Fruit fly (Drosophila melanogaster): ENCODE data around the gene CG14777.

Gene CG14777

DNA sequence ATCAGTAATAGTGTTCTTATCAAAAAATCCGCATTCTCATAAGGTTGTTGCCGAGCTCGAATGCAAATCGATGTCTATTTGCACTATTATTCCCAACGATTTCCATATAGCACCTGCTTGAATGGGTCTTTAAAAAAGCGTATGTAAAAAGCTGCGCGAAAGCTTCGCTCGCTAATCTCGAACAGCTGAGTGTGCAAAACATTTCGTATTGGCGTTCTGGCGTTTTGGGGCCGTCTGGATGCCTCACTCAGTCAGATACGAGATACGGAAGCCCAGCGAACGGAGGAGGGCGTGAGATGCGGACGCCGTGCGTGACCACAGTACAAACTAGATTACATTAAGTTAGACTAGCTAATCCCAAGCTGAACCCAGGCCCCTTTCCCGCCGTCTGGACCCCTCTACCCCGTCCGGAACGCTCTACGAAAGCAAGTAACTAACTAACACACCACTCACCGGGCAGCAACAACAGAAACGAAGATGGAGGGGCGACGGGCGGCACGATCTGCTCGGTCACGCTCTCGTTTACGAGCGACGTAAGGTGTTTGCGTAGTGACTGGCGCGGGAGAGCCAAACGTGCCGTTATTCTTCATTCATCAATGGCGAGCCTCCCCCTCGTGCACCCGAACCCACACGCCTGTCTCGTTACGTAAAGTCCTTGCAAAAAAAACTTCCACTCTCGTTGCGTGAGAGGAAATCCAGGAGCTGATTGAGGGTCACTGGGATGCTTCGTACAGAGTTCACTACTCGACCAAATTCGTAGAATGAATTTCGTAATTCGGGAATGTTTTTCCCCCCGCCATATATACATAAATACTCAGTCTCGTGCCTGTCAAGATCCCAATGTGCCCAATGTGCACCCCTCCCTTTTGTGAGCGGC, 809 bp downstream of the CG14777 start (continued):
- TF ChIP-seq klu (GFP tag; IDR thresholded peaks at IDR 0.05) = no peak
- no peak for TF ChIP-seq Antp (GFP tag; optimal IDR thresholded peaks at IDR 0.05)
- TF ChIP-seq ttk (GFP tag; IDR thresholded peaks at IDR 0.05) = no peak
- TF ChIP-seq CG3995 (GFP tag; optimal IDR thresholded peaks at IDR 0.05) = peak; percentile 70
- no peak for TF ChIP-seq CG7745 (tag; optimal IDR thresholded peaks at IDR 0.05)
- TF ChIP-seq CkIIα-i1 (GFP tag; IDR thresholded peaks at IDR 0.05) = no peak
- no peak for TF ChIP-seq ERR (GFP tag; optimal IDR thresholded peaks at IDR 0.05)
- TF ChIP-seq jigr1 (GFP tag; IDR thresholded peaks at IDR 0.05) = no peak
- TF ChIP-seq gsb-n (tag; optimal IDR thresholded peaks at IDR 0.05) = no peak
- TF ChIP-seq NfI (GFP tag; optimal IDR thresholded peaks at IDR 0.05) = no peak
- no peak for TF ChIP-seq CG1603 (tag; optimal IDR thresholded peaks at IDR 0.05)
- no peak for TF ChIP-seq HLH54F (GFP tag; optimal IDR thresholded peaks at IDR 0.05)
- TF ChIP-seq bowl (GFP tag; IDR thresholded peaks at IDR 0.05) = no peak
- TF ChIP-seq emc (GFP tag; optimal IDR thresholded peaks at IDR 0.05) = no peak
- TF ChIP-seq CG11560 (tag; IDR thresholded peaks at IDR 0.05) = no peak
- TF ChIP-seq CG16779 (GFP tag; IDR thresholded peaks at IDR 0.05) = no peak
- no peak for TF ChIP-seq nau (GFP tag; optimal IDR thresholded peaks at IDR 0.05)
- TF ChIP-seq sisA (GFP tag; IDR thresholded peaks at IDR 0.05) = no peak
- no peak for TF ChIP-seq CG8089 (GFP tag; optimal IDR thresholded peaks at IDR 0.05)
- TF ChIP-seq CG3163 (GFP tag; optimal IDR thresholded peaks at IDR 0.05) = no peak
- TF ChIP-seq dati (GFP tag; IDR thresholded peaks at IDR 0.05) = no peak
- TF ChIP-seq cas (GFP tag; IDR thresholded peaks at IDR 0.05) = no peak
- no peak for TF ChIP-seq nerfin-1 (tag; optimal IDR thresholded peaks at IDR 0.05)
- TF ChIP-seq CG10274 (GFP tag; optimal IDR thresholded peaks at IDR 0.05) = no peak
- TF ChIP-seq insv (GFP tag; optimal IDR thresholded peaks at IDR 0.05) = no peak
- no peak for TF ChIP-seq tap (tag; optimal IDR thresholded peaks at IDR 0.05)
- TF ChIP-seq btn (GFP tag; optimal IDR thresholded peaks at IDR 0.05) = no peak
- no peak for TF ChIP-seq salm (tag; optimal IDR thresholded peaks at IDR 0.05)
- TF ChIP-seq CG7786 (GFP tag; optimal IDR thresholded peaks at IDR 0.05) = no peak
- no peak for TF ChIP-seq ems (GFP tag; optimal IDR thresholded peaks at IDR 0.05)
- peak in 1 of 2 experiments; percentile 77 for TF ChIP-seq Pdp1 (GFP tag; optimal IDR thresholded peaks at IDR 0.05)
- peak; percentile 29 for TF ChIP-seq Meics (GFP tag; optimal IDR thresholded peaks at IDR 0.05)
- TF ChIP-seq pita (GFP tag; optimal IDR thresholded peaks at IDR 0.05) = no peak
- TF ChIP-seq CG11247 (GFP tag; IDR thresholded peaks at IDR 0.05) = no peak
- TF ChIP-seq Blimp-1 (GFP tag; optimal IDR thresholded peaks at IDR 0.05) = no peak
- TF ChIP-seq az2 (GFP tag; optimal IDR thresholded peaks at IDR 0.05) = no peak
- no peak for TF ChIP-seq bbx (GFP tag; IDR thresholded peaks at IDR 0.05; ENCODE audit: partially characterized antibody)
- no peak for TF ChIP-seq CG12391 (tag; optimal IDR thresholded peaks at IDR 0.05)
- peak; percentile 61 for TF ChIP-seq CG13894 (tag; optimal IDR thresholded peaks at IDR 0.05)
- TF ChIP-seq CG2202 (tag; optimal IDR thresholded peaks at IDR 0.05) = no peak
- TF ChIP-seq BEAF-32 (GFP tag; optimal IDR thresholded peaks at IDR 0.05) = peak; percentile 3
- no peak for TF ChIP-seq fru (optimal IDR thresholded peaks at IDR 0.05)
- no peak for TF ChIP-seq H2.0 (GFP tag; IDR thresholded peaks at IDR 0.05)
- TF ChIP-seq psq (GFP tag; optimal IDR thresholded peaks at IDR 0.05) = no peak
- no peak for TF ChIP-seq vvl (GFP tag; IDR thresholded peaks at IDR 0.05)
- no peak for TF ChIP-seq CG17802 (tag; optimal IDR thresholded peaks at IDR 0.05)
- no peak for TF ChIP-seq CG1602 (GFP tag; optimal IDR thresholded peaks at IDR 0.05)
- no peak for TF ChIP-seq bsh (GFP tag; optimal IDR thresholded peaks at IDR 0.05)
- no peak for TF ChIP-seq corto (GFP tag; optimal IDR thresholded peaks at IDR 0.05)
- no peak for TF ChIP-seq CG15601 (tag; optimal IDR thresholded peaks at IDR 0.05)

Data from whole organism, embryonic.